Fruit fly (Drosophila melanogaster) Kc167 (cell line): ENCODE results near the gene CG11404.

Source experiments
- Myc ChIP-seq: fragments of >200 bp; optimal IDR thresholded peaks from 2 replicates; lab custom pipeline; 2017; ENCODE audit warnings: missing external identifiers
- h ChIP-seq: fragments of >200 bp; optimal IDR thresholded peaks from 3 replicates; lab custom pipeline; 2018; ENCODE audit warnings: missing external identifiers
- psq ChIP-seq: fragments of >200 bp; optimal IDR thresholded peaks from 2 replicates; lab custom pipeline; 2017; ENCODE audit warnings: missing external identifiers

DNA sequence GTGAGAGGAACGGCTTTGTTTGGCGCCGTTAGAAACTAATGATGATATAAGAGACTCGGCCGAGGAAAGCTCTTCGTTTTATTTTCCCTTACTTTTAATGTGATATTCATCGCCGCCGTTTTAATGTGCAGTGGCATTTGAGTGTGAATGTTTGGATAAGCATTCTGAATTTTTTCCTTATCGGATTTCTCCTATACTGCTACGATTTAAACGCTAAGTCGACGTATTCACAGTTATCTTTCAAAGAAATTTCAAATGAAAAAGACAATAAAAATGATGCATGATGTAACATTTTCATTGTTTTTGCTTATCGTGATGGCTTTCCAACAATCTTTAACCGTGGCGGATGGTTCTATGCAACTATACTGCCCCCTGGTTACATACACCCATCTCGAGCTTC, 46.9 kb upstream of the CG11404 start, which contains the start of gene CG43312:
- TF ChIP-seq psq (no peak), h (no peak), Myc (no peak)
